Worm (Caenorhabditis elegans) whole organism, L1 larva: ENCODE data around the gene F59B8.1.

Experiments
- C04F5.9 ChIP-seq: sonication (generic microtip); optimal IDR thresholded peaks from 2 replicates; lab custom pipeline; 2016; ENCODE audit warnings: missing genetic modification characterization, missing compliant biosample characterization
- C16A3.4 ChIP-seq: fragments of 150-350 bp; optimal IDR thresholded peaks from 2 replicates; lab custom pipeline; 2014; ENCODE audit warnings: missing biosample characterization, missing genetic modification characterization
- F16B12.6 ChIP-seq: fragments of 150-350 bp; optimal IDR thresholded peaks from 2 replicates; lab custom pipeline; 2014; ENCODE audit warnings: missing biosample characterization, missing genetic modification characterization
- ama-1 ChIP-seq: fragments of 150-350 bp; optimal IDR thresholded peaks from 2 replicates; lab custom pipeline; 2014
- blmp-1 ChIP-seq: fragments of 150-350 bp; optimal IDR thresholded peaks from 2 replicates; lab custom pipeline; 2014; ENCODE audit warnings: missing biosample characterization, missing genetic modification characterization
- ceh-8 ChIP-seq: fragments of 200-800 bp; sonication (Bioruptor generic); optimal IDR thresholded peaks from 2 replicates; lab custom pipeline; 2018; ENCODE audit warnings: mild to moderate bottlenecking, missing genetic modification characterization, moderate library complexity, missing compliant biosample characterization
- ceh-88 ChIP-seq: fragments of 200-800 bp; sonication (Bioruptor generic); IDR thresholded peaks from 2 replicates; pipeline ENCODE4 v1.3.6; 2022; ENCODE audit warnings: missing genetic modification characterization, missing compliant biosample characterization
- ceh-90 ChIP-seq: sonication (generic microtip); optimal IDR thresholded peaks from 2 replicates; lab custom pipeline; 2016; ENCODE audit warnings: missing genetic modification characterization, missing compliant biosample characterization
- dpl-1 ChIP-seq, 3 experiments: fragments of 150-350 bp in 2 of 3; sonication (generic microtip) in 1 of 3; optimal IDR thresholded peaks; 2 replicates each; lab custom pipeline; 2014 to 2017; ENCODE audit warnings: missing biosample characterization in 3 of 3, missing genetic modification characterization in 3 of 3, missing genetic modification reagents in 3 of 3
- dsc-1 ChIP-seq: sonication (generic microtip); optimal IDR thresholded peaks from 2 replicates; lab custom pipeline; 2016; ENCODE audit warnings: mild to moderate bottlenecking, missing genetic modification characterization, missing compliant biosample characterization
- egl-27 ChIP-seq, 2 experiments: fragments of 150-350 bp in 1 of 2; sonication (generic microtip); optimal IDR thresholded peaks; 3 replicates each; lab custom pipeline; 2017 to 2018; ENCODE audit warnings: missing biosample characterization in 2 of 2, missing genetic modification characterization in 2 of 2, missing genetic modification reagents in 2 of 2
- elt-2 ChIP-seq: sonication (generic microtip); optimal IDR thresholded peaks from 2 replicates; lab custom pipeline; 2016; ENCODE audit warnings: missing genetic modification characterization, mild to moderate bottlenecking, inconsistent platforms, missing compliant biosample characterization, missing genetic modification reagents
- elt-3 ChIP-seq, 6 experiments: fragments of 150-350 bp in 1 of 6; sonication (generic microtip); optimal IDR thresholded peaks; 2 replicates each; lab custom pipeline; 2017 to 2018; ENCODE audit warnings: missing biosample characterization in 6 of 6, missing genetic modification characterization in 6 of 6, inconsistent platforms in 1 of 6
- ets-5 ChIP-seq: fragments of 200-800 bp; sonication (Bioruptor generic); IDR thresholded peaks from 2 replicates; pipeline ENCODE4 v1.3.6; 2022; ENCODE audit warnings: missing genetic modification characterization, missing compliant biosample characterization
- fkh-10 ChIP-seq: sonication (generic microtip); optimal IDR thresholded peaks from 2 replicates; lab custom pipeline; 2017; ENCODE audit warnings: missing biosample characterization, missing genetic modification reagents, missing genetic modification characterization
- fkh-8 ChIP-seq: sonication (generic microtip); optimal IDR thresholded peaks from 2 replicates; lab custom pipeline; 2016; ENCODE audit warnings: mild to moderate bottlenecking, missing genetic modification characterization, missing compliant biosample characterization
- grh-1 ChIP-seq: fragments of 200-800 bp; sonication (Bioruptor generic); IDR thresholded peaks from 2 replicates; pipeline ENCODE4 v1.3.6; 2022; ENCODE audit warnings: missing genetic modification reagents, missing genetic modification characterization, missing compliant biosample characterization
- hlh-17 ChIP-seq: fragments of 200-800 bp; sonication (Bioruptor generic); optimal IDR thresholded peaks from 2 replicates; lab custom pipeline; 2018; ENCODE audit warnings: missing genetic modification characterization, mild to moderate bottlenecking, missing compliant biosample characterization, moderate library complexity, borderline replicate concordance
- hlh-4 ChIP-seq: sonication (generic microtip); optimal IDR thresholded peaks from 2 replicates; lab custom pipeline; 2016; ENCODE audit warnings: mild to moderate bottlenecking, missing genetic modification characterization, missing compliant biosample characterization
- hpl-2 ChIP-seq: fragments of 150-350 bp; optimal IDR thresholded peaks from 2 replicates; lab custom pipeline; 2014; ENCODE audit warnings: missing biosample characterization, missing genetic modification reagents, missing genetic modification characterization
- lin-14 ChIP-seq: fragments of 200-800 bp; sonication (Bioruptor generic); optimal IDR thresholded peaks from 2 replicates; lab custom pipeline; 2018; ENCODE audit warnings: mild to moderate bottlenecking, missing genetic modification characterization, moderate library complexity, missing compliant biosample characterization
- lin-15B ChIP-seq: fragments of 150-350 bp; sonication (generic microtip); optimal IDR thresholded peaks from 3 replicates; lab custom pipeline; 2014; ENCODE audit warnings: missing biosample characterization, missing genetic modification characterization
- lin-39 ChIP-seq: fragments of 150-350 bp; optimal IDR thresholded peaks from 2 replicates; lab custom pipeline; 2014; ENCODE audit warnings: missing biosample characterization, missing genetic modification reagents, missing genetic modification characterization
- lsy-2 ChIP-seq, 2 experiments: fragments of 150-350 bp; optimal IDR thresholded peaks; 2 replicates each; lab custom pipeline; 2014; ENCODE audit warnings: missing biosample characterization in 2 of 2, missing genetic modification characterization in 2 of 2
- mab-9 ChIP-seq: fragments of 200-800 bp; sonication (Bioruptor generic); IDR thresholded peaks from 2 replicates; pipeline ENCODE4 v1.3.6; 2022; ENCODE audit warnings: missing genetic modification reagents, missing genetic modification characterization, missing compliant biosample characterization
- mdl-1 ChIP-seq, 2 experiments: fragments of 150-350 bp; optimal IDR thresholded peaks; 2 replicates each; lab custom pipeline; 2014 to 2017; ENCODE audit warnings: missing biosample characterization in 2 of 2, missing genetic modification characterization in 2 of 2, inconsistent platforms in 1 of 2
- mef-2 ChIP-seq: fragments of 150-350 bp; optimal IDR thresholded peaks from 2 replicates; lab custom pipeline; 2014; ENCODE audit warnings: missing biosample characterization, missing genetic modification characterization
- mep-1 ChIP-seq: fragments of 150-350 bp; optimal IDR thresholded peaks from 2 replicates; lab custom pipeline; 2014; ENCODE audit warnings: missing biosample characterization, missing genetic modification characterization
- nhr-11 ChIP-seq: fragments of 150-350 bp; optimal IDR thresholded peaks from 2 replicates; lab custom pipeline; 2014; ENCODE audit warnings: missing biosample characterization, missing genetic modification characterization
- nhr-12 ChIP-seq: sonication (generic microtip); optimal IDR thresholded peaks from 2 replicates; lab custom pipeline; 2017; ENCODE audit warnings: missing biosample characterization, missing genetic modification characterization
- nhr-237 ChIP-seq: fragments of 150-350 bp; optimal IDR thresholded peaks from 2 replicates; lab custom pipeline; 2014; ENCODE audit warnings: missing biosample characterization, missing genetic modification characterization
- nhr-28 ChIP-seq: fragments of 150-350 bp; optimal IDR thresholded peaks from 2 replicates; lab custom pipeline; 2014; ENCODE audit warnings: missing biosample characterization, missing genetic modification characterization
- nhr-47 ChIP-seq: sonication (generic microtip); optimal IDR thresholded peaks from 2 replicates; lab custom pipeline; 2016; ENCODE audit warnings: mild to moderate bottlenecking, missing genetic modification characterization, moderate library complexity, missing compliant biosample characterization
- nhr-71 ChIP-seq: sonication (generic microtip); optimal IDR thresholded peaks from 2 replicates; lab custom pipeline; 2016; ENCODE audit warnings: mild to moderate bottlenecking, missing genetic modification characterization, moderate library complexity, missing compliant biosample characterization
- nhr-76 ChIP-seq: sonication (generic microtip); optimal IDR thresholded peaks from 2 replicates; lab custom pipeline; 2017; ENCODE audit warnings: missing biosample characterization, missing genetic modification characterization
- nhr-84 ChIP-seq: sonication (generic microtip); optimal IDR thresholded peaks from 2 replicates; lab custom pipeline; 2017; ENCODE audit warnings: missing biosample characterization, missing genetic modification characterization
- nhr-85 ChIP-seq: sonication (generic microtip); peaks from one replicate; lab custom pipeline; 2016; ENCODE audit warnings: missing genetic modification characterization, inconsistent platforms, missing compliant biosample characterization
- nhr-90 ChIP-seq: sonication (generic microtip); optimal IDR thresholded peaks from 2 replicates; lab custom pipeline; 2016; ENCODE audit warnings: mild to moderate bottlenecking, missing genetic modification characterization, missing compliant biosample characterization; ENCODE audit not compliant: poor library complexity
- pag-3 ChIP-seq: sonication (generic microtip); optimal IDR thresholded peaks from 2 replicates; lab custom pipeline; 2017; ENCODE audit warnings: missing genetic modification characterization, mild to moderate bottlenecking, missing compliant biosample characterization, antibody characterized with exemption, borderline replicate concordance; ENCODE audit not compliant: insufficient read depth
- pax-3 ChIP-seq: fragments of 200-800 bp; sonication (Bioruptor generic); optimal IDR thresholded peaks from 2 replicates; lab custom pipeline; 2018; ENCODE audit warnings: mild to moderate bottlenecking, missing genetic modification characterization, moderate library complexity, missing compliant biosample characterization
- rnt-1 ChIP-seq: sonication (generic microtip); optimal IDR thresholded peaks from 2 replicates; lab custom pipeline; 2016; ENCODE audit warnings: mild to moderate bottlenecking, missing genetic modification characterization, moderate library complexity, missing compliant biosample characterization
- skn-1 ChIP-seq: fragments of 150-350 bp; optimal IDR thresholded peaks from 2 replicates; lab custom pipeline; 2014; ENCODE audit warnings: missing biosample characterization, missing genetic modification characterization
- snpc-4 ChIP-seq: fragments of 150-350 bp; optimal IDR thresholded peaks from 2 replicates; lab custom pipeline; 2014; ENCODE audit warnings: missing biosample characterization, missing genetic modification characterization
- snu-23 ChIP-seq: sonication (generic microtip); optimal IDR thresholded peaks from 2 replicates; lab custom pipeline; 2016; ENCODE audit warnings: missing genetic modification characterization, missing compliant biosample characterization
- sptf-1 ChIP-seq: fragments of 150-350 bp; optimal IDR thresholded peaks from 2 replicates; lab custom pipeline; 2014; ENCODE audit warnings: missing biosample characterization, missing genetic modification characterization
- tlp-1 ChIP-seq: fragments of 150-350 bp; optimal IDR thresholded peaks from 2 replicates; lab custom pipeline; 2014; ENCODE audit warnings: missing biosample characterization, missing genetic modification characterization
- unc-130 ChIP-seq: fragments of 150-350 bp; optimal IDR thresholded peaks from 2 replicates; lab custom pipeline; 2017; ENCODE audit warnings: missing biosample characterization, missing genetic modification characterization, inconsistent platforms
- unc-30 ChIP-seq: sonication (generic microtip); optimal IDR thresholded peaks from 2 replicates; lab custom pipeline; 2017; ENCODE audit warnings: missing biosample characterization, missing genetic modification characterization
- unc-98 ChIP-seq: fragments of 200-800 bp; sonication (Bioruptor generic); IDR thresholded peaks from 2 replicates; pipeline ENCODE4 v1.3.6; 2022; ENCODE audit warnings: missing genetic modification characterization, missing compliant biosample characterization
- xbp-1 ChIP-seq: sonication (generic microtip); optimal IDR thresholded peaks from 2 replicates; lab custom pipeline; 2016; ENCODE audit warnings: missing genetic modification characterization, missing compliant biosample characterization
- zag-1 ChIP-seq: fragments of 150-350 bp; optimal IDR thresholded peaks from 2 replicates; lab custom pipeline; 2014; ENCODE audit warnings: missing biosample characterization, missing genetic modification characterization
- zip-4 ChIP-seq: fragments of 200-800 bp; sonication (Bioruptor generic); optimal IDR thresholded peaks from 2 replicates; lab custom pipeline; 2018; ENCODE audit warnings: mild to moderate bottlenecking, missing genetic modification characterization, moderate library complexity, missing compliant biosample characterization

The F59B8.1 gene

ce11 chrIV:9438753-9439152, 10.7 kb downstream of the F59B8.1 start (continued):
- TF ChIP-seq unc-98 (GFP tag; lab: Robert Waterston, UW): no peak
- no peak for TF ChIP-seq ets-5
- no peak for TF ChIP-seq grh-1
- no peak for TF ChIP-seq nhr-28 (tag; lab: Kevin White, UChicago)
- peak; percentile 40 for TF ChIP-seq mep-1 (tag; lab: Kevin White, UChicago)
- no peak for TF ChIP-seq zag-1
- peak; percentile 29 for TF ChIP-seq elt-2
- TF ChIP-seq hlh-17: no peak
- no peak for TF ChIP-seq mef-2

DNA sequence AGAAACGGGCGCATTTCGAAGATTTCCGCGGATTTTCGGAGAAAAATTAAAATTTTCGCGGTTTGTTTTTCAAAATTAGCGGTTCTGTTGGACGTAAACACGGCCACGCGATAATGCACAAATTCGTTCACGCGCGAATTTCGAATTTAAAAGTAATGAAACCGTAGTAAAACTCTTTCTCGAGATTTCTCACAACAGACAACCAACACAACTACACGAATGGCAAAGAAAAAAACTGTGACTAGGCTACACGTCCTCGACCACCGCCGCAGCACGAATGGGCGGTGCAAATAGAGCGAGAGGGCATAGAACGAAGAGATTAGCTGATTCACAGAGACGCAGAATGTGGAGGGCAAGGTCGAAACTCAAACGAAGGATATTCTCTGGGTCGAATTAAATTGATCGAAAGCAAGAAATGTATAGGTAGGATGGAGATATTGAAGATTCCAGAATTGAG, 12.8 kb downstream of the F59B8.1 start, which contains the start of gene idh-1:
idh-1 (minus strand) TSS at position 228 of the 457 bp plus-strand sequence.
- no peak for TF ChIP-seq C16A3.4 (tag; lab: Kevin White, UChicago)
- peak; percentile 74 for TF ChIP-seq mep-1 (tag; lab: Kevin White, UChicago)
- peak; percentile 70 for TF ChIP-seq snu-23
- no peak for TF ChIP-seq zip-4 (GFP tag; lab: Kevin White, UChicago)
- peak; percentile 12 for TF ChIP-seq skn-1 (tag; lab: Kevin White, UChicago)
- 0 out of 2 replicates have a peak, but pooled peaks have one; percentile 18 for TF ChIP-seq mab-9
- TF ChIP-seq snpc-4: peak; percentile 77
- TF ChIP-seq C04F5.9 (tag; lab: Kevin White, UChicago): no peak
- TF ChIP-seq nhr-84 (tag; lab: Kevin White, UChicago): no peak
- TF ChIP-seq mdl-1 (tag; optimal IDR thresholded peaks at IDR 0.05; lab: Kevin White, UChicago): peak in 1 of 2 experiments; percentile 31
- peak; percentile 25 for TF ChIP-seq nhr-237 (tag; lab: Kevin White, UChicago)
- TF ChIP-seq pax-3 (tag; lab: Kevin White, UChicago): no peak
- no peak for TF ChIP-seq tlp-1 (tag; lab: Kevin White, UChicago)
- TF ChIP-seq ceh-8: no peak
- TF ChIP-seq blmp-1: peak; percentile 33
- no peak for TF ChIP-seq fkh-10 (GFP tag; lab: Kevin White, UChicago)
- TF ChIP-seq nhr-47 (tag; lab: Kevin White, UChicago): peak; percentile 33
- TF ChIP-seq unc-130 (tag; lab: Kevin White, UChicago): no peak
- TF ChIP-seq fkh-8 (tag; lab: Kevin White, UChicago): no peak
- peak; percentile 4 for TF ChIP-seq dsc-1 (tag; lab: Kevin White, UChicago)
- no peak for TF ChIP-seq nhr-76 (tag; lab: Kevin White, UChicago)
- no peak for TF ChIP-seq nhr-11 (tag; lab: Kevin White, UChicago)
- no peak for TF ChIP-seq ceh-88 (GFP tag; lab: Robert Waterston, UW)
- peak; percentile 85 for TF ChIP-seq ama-1
- TF ChIP-seq sptf-1: no peak
- no peak for TF ChIP-seq lin-39 (tag; lab: Kevin White, UChicago)
- peak; percentile 23 for TF ChIP-seq nhr-90
- TF ChIP-seq ceh-90 (tag; lab: Kevin White, UChicago): no peak
- TF ChIP-seq lsy-2 (tag; optimal IDR thresholded peaks at IDR 0.05; lab: Kevin White, UChicago): peak; percentile 32 to 42
- no peak for TF ChIP-seq unc-30 (tag; lab: Kevin White, UChicago)
- no peak for TF ChIP-seq egl-27 (tag; optimal IDR thresholded peaks at IDR 0.05; lab: Kevin White, UChicago)
- peak; percentile 75 for TF ChIP-seq nhr-71 (tag; lab: Kevin White, UChicago)
- TF ChIP-seq hlh-4 (tag; lab: Kevin White, UChicago): no peak
- peak; percentile 59 for TF ChIP-seq rnt-1 (tag; lab: Kevin White, UChicago)
- peak; percentile 45 for TF ChIP-seq xbp-1 (tag; lab: Kevin White, UChicago)
- TF ChIP-seq lin-14 (GFP tag; lab: Kevin White, UChicago): peak; percentile 90
- TF ChIP-seq lin-15B (tag; lab: Kevin White, UChicago): no peak
- TF ChIP-seq grh-1: peak; percentile 23; the same call in 1 of the 2 replicates
- TF ChIP-seq pag-3: no peak
- TF ChIP-seq nhr-12: no peak
- no peak for TF ChIP-seq hpl-2
- peak in 2 of 6 experiments; percentile 20 to 66 for TF ChIP-seq elt-3 (tag; optimal IDR thresholded peaks at IDR 0.05; lab: Kevin White, UChicago)
- peak; percentile 72 to 85 (median 74) for TF ChIP-seq dpl-1 (GFP tag; optimal IDR thresholded peaks at IDR 0.05; lab: Kevin White, UChicago)
- TF ChIP-seq nhr-85 (tag; lab: Kevin White, UChicago): peak; percentile 81
- TF ChIP-seq zag-1: no peak
- TF ChIP-seq F16B12.6 (tag; lab: Kevin White, UChicago): peak; percentile 65
